Fruit fly (Drosophila melanogaster): ENCODE data around the gene CG9459.

CG9459 gene

dm6 chr3R:9793018-9793417, 25.2 kb downstream of the CG9459 start, which contains the start of gene CG8516 (continued):
- TF ChIP-seq Bdp1 (GFP tag; optimal IDR thresholded peaks at IDR 0.05) (no peak), cas (GFP tag; IDR thresholded peaks at IDR 0.05) (no peak), usp (GFP tag; optimal IDR thresholded peaks at IDR 0.05) (no peak), CG7271 (tag; optimal IDR thresholded peaks at IDR 0.05) (no peak), CG5245 (GFP tag; optimal IDR thresholded peaks at IDR 0.05) (no peak), Hand (GFP tag; optimal IDR thresholded peaks at IDR 0.05) (no peak), CG9727 (GFP tag; optimal IDR thresholded peaks at IDR 0.05) (no peak), bigmax (GFP tag; optimal IDR thresholded peaks at IDR 0.05) (peak; percentile 38), CG18619 (GFP tag; optimal IDR thresholded peaks at IDR 0.05) (no peak), CG4282 (GFP tag; optimal IDR thresholded peaks at IDR 0.05) (no peak), Ada2b (GFP tag; IDR thresholded peaks at IDR 0.05) (0 out of 2 replicates have a peak, but pooled peaks have one; percentile 7), CG6765 (GFP tag; optimal IDR thresholded peaks at IDR 0.05) (no peak), br (optimal IDR thresholded peaks at IDR 0.05) (no peak), jumu (GFP tag; optimal IDR thresholded peaks at IDR 0.05) (no peak), Hr3 (GFP tag; optimal IDR thresholded peaks at IDR 0.05) (no peak), Nf-YA (GFP tag; IDR thresholded peaks at IDR 0.05) (no peak), Camta (GFP tag; optimal IDR thresholded peaks at IDR 0.05) (no peak), Sin3A (optimal IDR thresholded peaks at IDR 0.05) (peak; percentile 21), Atf3 (GFP tag; optimal IDR thresholded peaks at IDR 0.05) (peak; percentile 13), Dp (GFP tag; optimal IDR thresholded peaks at IDR 0.05) (peak; percentile 49), CG4617 (GFP tag; optimal IDR thresholded peaks at IDR 0.05; ENCODE audit: borderline replicate concordance) (peak; percentile 91), lmd (GFP tag; IDR thresholded peaks at IDR 0.05) (no peak), CG1602 (GFP tag; optimal IDR thresholded peaks at IDR 0.05) (no peak), Dref (GFP tag; IDR thresholded peaks at IDR 0.05) (no peak), Jarid2 (GFP tag; optimal IDR thresholded peaks at IDR 0.05) (no peak), CG32532 (GFP tag; IDR thresholded peaks at IDR 0.05) (peak; percentile 34; the same call in 1 of the 2 replicates), CG13287 (GFP tag; IDR thresholded peaks at IDR 0.05; ENCODE audit: partially characterized antibody) (no peak; the same call in 1 of the 2 replicates), CG7556 (GFP tag; optimal IDR thresholded peaks at IDR 0.05) (no peak), CG4854 (GFP tag; optimal IDR thresholded peaks at IDR 0.05) (no peak), Optix (GFP tag; IDR thresholded peaks at IDR 0.05) (no peak), Abd-B (GFP tag; optimal IDR thresholded peaks at IDR 0.05) (no peak), HmgZ (tag; optimal IDR thresholded peaks at IDR 0.05) (peak; percentile 67), CG14441 (GFP tag; IDR thresholded peaks at IDR 0.05) (no peak), z (GFP tag; IDR thresholded peaks at IDR 0.05) (no peak), MBD-R2 (GFP tag; IDR thresholded peaks at IDR 0.05) (peak; percentile 81), dysf (GFP tag; IDR thresholded peaks at IDR 0.05) (no peak), CG10366 (GFP tag; IDR thresholded peaks at IDR 0.05) (no peak), ab (GFP tag; optimal IDR thresholded peaks at IDR 0.05) (no peak), nerfin-2 (GFP tag; IDR thresholded peaks at IDR 0.05; ENCODE audit: partially characterized antibody) (no peak), CG13775 (GFP tag; optimal IDR thresholded peaks at IDR 0.05) (no peak), CG12299 (tag; optimal IDR thresholded peaks at IDR 0.05) (no peak), slbo (GFP tag; IDR thresholded peaks at IDR 0.05) (no peak), Adf1 (GFP tag; IDR thresholded peaks at IDR 0.05) (0 out of 2 replicates have a peak, but pooled peaks have one; percentile 10), grau (tag; optimal IDR thresholded peaks at IDR 0.05) (peak; percentile 18), CG5180 (GFP tag; optimal IDR thresholded peaks at IDR 0.05) (no peak), org-1 (GFP tag; optimal IDR thresholded peaks at IDR 0.05) (no peak), cg (GFP tag; optimal IDR thresholded peaks at IDR 0.05) (no peak), sens (GFP tag) (peak; percentile 68), gt (GFP tag; IDR thresholded peaks at IDR 0.05) (no peak), bsh (GFP tag; optimal IDR thresholded peaks at IDR 0.05) (no peak), gce (GFP tag; IDR thresholded peaks at IDR 0.05) (no peak), CG2889 (GFP tag; IDR thresholded peaks at IDR 0.05) (no peak), CG7372 (GFP tag; IDR thresholded peaks at IDR 0.05) (no peak), Poxn (GFP tag; IDR thresholded peaks at IDR 0.05) (no peak)

Data from whole organism, embryonic.